Worm (Caenorhabditis elegans): ENCODE results near the gene ptr-9.
A peak's percentile ranks its signal among the peaks of the same experiment; 100 is the strongest.

ptr-9 gene

DNA sequence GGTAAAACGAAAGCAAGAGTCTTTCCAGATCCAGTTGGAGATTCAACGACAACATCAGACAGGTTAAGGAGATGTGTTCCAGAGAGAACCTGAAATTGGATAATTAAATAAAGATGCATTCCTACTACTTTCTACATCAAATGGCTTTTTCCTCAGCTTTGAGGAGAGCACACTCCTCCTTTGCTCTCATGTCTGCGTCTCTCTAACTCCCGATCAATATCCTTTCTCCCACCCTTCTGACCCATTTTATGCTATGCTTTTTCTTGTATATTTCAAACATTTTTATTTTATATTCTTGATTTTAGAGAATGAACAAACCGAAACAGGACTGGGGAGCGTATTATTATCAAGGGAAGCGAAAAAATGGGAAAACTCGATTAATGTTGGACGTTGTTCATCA is 17.5 kb downstream of the ptr-9 start, which contains the start of gene ZK512.11:
ZK512.11 (plus strand) TSS at position 301 of the 400 bp plus-strand sequence.
- TF ChIP-seq nfya-1 (tag; optimal IDR thresholded peaks at IDR 0.05) (peak; percentile 7), ceh-48 (tag; optimal IDR thresholded peaks at IDR 0.05) (peak; percentile 69), ceh-2 (tag; optimal IDR thresholded peaks at IDR 0.05) (no peak), lin-11 (tag; optimal IDR thresholded peaks at IDR 0.05) (no peak), unc-42 (tag; optimal IDR thresholded peaks at IDR 0.05) (peak; percentile 64), ref-2 (tag; optimal IDR thresholded peaks at IDR 0.05) (no peak)

DNA sequence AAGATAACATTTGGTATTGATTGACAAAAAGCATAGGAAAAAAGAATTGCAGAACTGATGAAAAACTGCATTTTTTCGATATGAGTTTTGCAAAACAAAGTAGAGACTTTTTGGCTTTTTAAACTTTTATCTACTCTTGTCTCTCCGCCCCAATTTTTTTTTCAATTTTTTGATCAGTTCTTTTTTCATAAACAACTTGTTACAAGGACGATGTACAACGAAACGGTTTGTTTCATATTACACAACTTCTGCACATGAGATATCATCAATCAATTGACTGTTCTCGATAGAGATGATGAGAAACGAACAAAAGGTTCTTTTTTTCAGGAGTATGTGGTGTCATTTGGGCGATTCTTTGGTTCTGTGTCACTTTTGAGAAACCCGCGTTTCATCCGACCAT is 22.9 kb downstream of the ptr-9 start, which contains the start of gene ZK512.7:
ZK512.7 (minus strand) TSS at position 101 of the 400 bp plus-strand sequence.
- TF ChIP-seq C08G9.2 (tag; optimal IDR thresholded peaks at IDR 0.05): no peak
- no peak for TF ChIP-seq tbx-7 (tag; optimal IDR thresholded peaks at IDR 0.05)
- no peak for TF ChIP-seq madf-2 (tag; optimal IDR thresholded peaks at IDR 0.05)
- TF ChIP-seq unc-55 (GFP tag; optimal IDR thresholded peaks at IDR 0.05): no peak
- no peak for TF ChIP-seq npax-4 (tag; optimal IDR thresholded peaks at IDR 0.05)
- no peak for TF ChIP-seq elt-4 (tag; optimal IDR thresholded peaks at IDR 0.05)
- no peak for TF ChIP-seq Y22D7AL.16 (tag; optimal IDR thresholded peaks at IDR 0.05)

DNA sequence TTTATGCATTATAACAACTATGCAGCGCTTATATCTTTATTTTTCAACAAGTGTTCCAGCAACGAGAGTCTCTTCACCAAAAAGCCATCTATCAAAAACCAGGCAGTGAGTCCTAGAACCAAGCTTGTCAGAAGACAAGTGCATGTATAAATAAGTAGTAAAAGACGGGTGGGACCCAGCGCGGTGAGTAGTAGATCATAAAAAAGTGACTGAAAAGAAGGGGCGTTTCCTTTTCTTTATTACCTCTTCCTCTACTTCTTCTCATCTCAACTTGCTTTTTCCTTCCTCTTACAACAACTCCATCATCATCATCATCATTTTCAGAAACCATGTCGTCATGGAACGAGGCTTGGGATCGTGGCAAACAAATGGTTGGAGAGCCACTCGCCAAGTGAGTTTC is 24.9 kb downstream of the ptr-9 start, which contains the start of gene eat-4:
eat-4 (plus strand) TSS at position 301 of the 400 bp plus-strand sequence.
- TF ChIP-seq eyg-1 (tag; optimal IDR thresholded peaks at IDR 0.05) (no peak), ceh-30 (tag; optimal IDR thresholded peaks at IDR 0.05) (no peak), T23F11.4 (GFP tag; optimal IDR thresholded peaks at IDR 0.05) (no peak), hlh-8 (tag; optimal IDR thresholded peaks at IDR 0.05) (no peak), K02D7.2 (tag; optimal IDR thresholded peaks at IDR 0.05) (no peak), hlh-13 (GFP tag; optimal IDR thresholded peaks at IDR 0.05) (no peak), lim-6 (tag; optimal IDR thresholded peaks at IDR 0.05) (no peak)

DNA sequence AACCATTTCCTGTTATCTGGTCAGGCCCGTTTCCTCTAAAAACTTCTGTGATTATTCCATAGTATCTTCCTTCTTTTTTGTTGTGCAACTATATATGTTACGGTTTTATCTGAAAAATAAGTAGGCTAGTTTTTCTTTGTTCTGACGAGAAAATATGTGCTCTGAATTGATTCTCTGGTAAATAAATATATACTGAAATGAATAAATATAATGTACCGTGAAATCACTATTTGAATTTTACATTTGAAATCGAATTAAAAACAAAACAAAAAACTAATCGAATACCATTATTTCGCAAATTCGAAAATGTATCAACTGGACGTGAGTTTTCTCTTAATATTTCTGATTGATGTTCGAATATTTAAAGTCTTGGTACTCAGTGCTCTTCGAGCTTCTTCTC is 30.9 kb downstream of the ptr-9 start, which contains the start of gene ZK512.10:
ZK512.10 (plus strand) TSS at position 301 of the 400 bp plus-strand sequence.
- no peak for TF ChIP-seq ceh-18 (tag; optimal IDR thresholded peaks at IDR 0.05)
- no peak for TF ChIP-seq K09A11.1 (tag; optimal IDR thresholded peaks at IDR 0.05; ENCODE audit: insufficient read depth)
- TF ChIP-seq ceh-45 (GFP tag; IDR thresholded peaks at IDR 0.05): no peak
- no peak for TF ChIP-seq sdc-2 (tag; optimal IDR thresholded peaks at IDR 0.05)
- TF ChIP-seq nhr-11 (tag; optimal IDR thresholded peaks at IDR 0.05): no peak
- TF ChIP-seq hlh-8 (tag; optimal IDR thresholded peaks at IDR 0.05): no peak
- no peak for TF ChIP-seq ceh-6 (GFP tag; optimal IDR thresholded peaks at IDR 0.05)
- TF ChIP-seq ztf-16 (tag; optimal IDR thresholded peaks at IDR 0.05): no peak
- TF ChIP-seq npax-4 (tag; optimal IDR thresholded peaks at IDR 0.05): no peak
- TF ChIP-seq syd-9 (tag; optimal IDR thresholded peaks at IDR 0.05): no peak
- TF ChIP-seq hlh-13 (GFP tag; optimal IDR thresholded peaks at IDR 0.05): no peak
- no peak for TF ChIP-seq ceh-24 (tag; optimal IDR thresholded peaks at IDR 0.05)
- TF ChIP-seq unc-86 (tag; optimal IDR thresholded peaks at IDR 0.05): no peak
- no peak for TF ChIP-seq dmd-4 (tag; optimal IDR thresholded peaks at IDR 0.05; ENCODE audit: borderline replicate concordance)
- TF ChIP-seq Y22D7AL.16 (tag; optimal IDR thresholded peaks at IDR 0.05): no peak
- TF ChIP-seq ceh-2 (tag; optimal IDR thresholded peaks at IDR 0.05): no peak
- TF ChIP-seq mec-3 (tag; optimal IDR thresholded peaks at IDR 0.05; ENCODE audit: borderline replicate concordance): no peak
- no peak for TF ChIP-seq sox-4 (tag; optimal IDR thresholded peaks at IDR 0.05)

DNA sequence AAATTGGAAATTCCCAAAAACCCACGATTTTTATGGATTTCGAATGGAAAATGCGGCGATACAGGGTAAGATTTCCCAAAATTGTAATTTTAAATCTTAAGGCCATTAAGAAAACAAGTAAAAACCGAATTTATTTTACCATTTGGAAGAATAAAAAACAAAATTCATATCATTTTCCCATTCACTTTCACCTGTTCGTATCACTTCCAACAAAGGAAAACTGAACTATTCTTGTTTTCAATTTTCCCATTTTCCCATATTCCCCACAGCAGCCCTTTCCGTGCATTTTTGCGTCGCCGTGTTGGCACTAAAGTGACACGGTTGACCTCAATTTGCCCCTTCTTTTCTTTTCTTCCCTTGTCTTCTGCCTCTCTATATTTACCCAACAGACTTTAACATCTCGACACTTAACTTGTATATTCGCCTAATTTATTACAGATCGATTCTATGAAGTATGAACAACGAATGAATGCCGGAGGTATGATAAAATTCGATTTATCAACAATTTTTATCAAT is 35.6 kb downstream of the ptr-9 start, which contains the start of gene sec-16A.1:
sec-16A.1 (plus strand) TSS at position 51 of the 516 bp plus-strand sequence.
- TF ChIP-seq sox-4 (tag; optimal IDR thresholded peaks at IDR 0.05) (no peak), pax-1 (tag; optimal IDR thresholded peaks at IDR 0.05) (peak; percentile 34), ahr-1 (tag; optimal IDR thresholded peaks at IDR 0.05) (no peak), rnt-1 (tag; optimal IDR thresholded peaks at IDR 0.05) (no peak), zip-5 (tag; optimal IDR thresholded peaks at IDR 0.05) (no peak), ceh-30 (tag; optimal IDR thresholded peaks at IDR 0.05) (no peak)
